Worm (Caenorhabditis elegans): ENCODE data around the gene alkb-1.
A peak's percentile ranks its signal among the peaks of the same experiment; 100 is the strongest.
"Not testable (repeated sequence)": the region's sequence is repeated elsewhere in the genome, so short reads cannot be mapped to it uniquely, and the experiment has no call there.

The alkb-1 gene

DNA sequence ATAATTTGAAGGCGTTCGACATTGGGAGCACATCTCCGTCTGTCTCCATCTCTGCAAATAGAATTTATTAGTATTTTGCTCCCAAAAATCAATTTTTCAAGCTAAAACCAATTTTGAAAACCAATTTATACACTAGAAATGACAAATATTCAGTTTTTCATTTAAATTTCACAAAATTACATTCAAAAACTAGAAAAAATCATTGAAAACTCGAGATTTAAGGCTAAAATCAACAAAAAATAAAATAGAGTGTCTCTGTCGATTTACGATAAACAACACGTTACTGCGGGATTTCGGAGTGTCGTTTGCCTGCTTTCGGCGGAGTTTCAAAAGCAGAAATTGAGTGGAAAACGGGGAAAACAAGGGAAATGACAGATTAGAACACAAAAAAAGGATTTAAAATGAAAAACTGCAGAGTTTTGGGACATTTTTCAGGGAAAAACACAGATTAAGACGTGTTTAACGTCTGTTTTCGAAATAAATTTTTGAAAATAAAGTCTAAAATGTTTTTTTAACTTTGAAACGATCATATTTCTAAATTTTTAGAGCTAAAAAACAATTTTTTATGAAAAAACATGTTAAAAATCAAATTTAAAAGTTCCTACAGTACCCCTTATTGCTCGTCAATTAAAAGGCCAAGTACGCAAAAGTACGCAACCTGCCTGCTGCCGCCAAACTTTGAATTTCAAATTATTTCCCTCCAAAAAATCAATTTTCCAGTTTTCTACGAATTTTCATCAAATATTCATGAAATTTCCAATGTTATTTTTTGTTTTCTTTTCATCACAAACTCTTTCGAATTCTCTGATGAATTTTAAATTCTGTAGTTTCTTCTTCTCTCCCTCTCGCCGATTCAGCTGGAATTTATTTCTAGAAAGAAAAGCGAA, 25.5 kb downstream of the alkb-1 start, which contains the start of gene nol-6:
Gene nol-6, minus strand, starts transcription at position 51 of the 887 bp plus-strand sequence.
- TF ChIP-seq tbx-2 (tag; optimal IDR thresholded peaks at IDR 0.05) = peak; percentile 9
- no peak for TF ChIP-seq pha-2 (tag; optimal IDR thresholded peaks at IDR 0.05)
- TF ChIP-seq nfya-1 (tag; optimal IDR thresholded peaks at IDR 0.05) = peak; percentile 14

DNA sequence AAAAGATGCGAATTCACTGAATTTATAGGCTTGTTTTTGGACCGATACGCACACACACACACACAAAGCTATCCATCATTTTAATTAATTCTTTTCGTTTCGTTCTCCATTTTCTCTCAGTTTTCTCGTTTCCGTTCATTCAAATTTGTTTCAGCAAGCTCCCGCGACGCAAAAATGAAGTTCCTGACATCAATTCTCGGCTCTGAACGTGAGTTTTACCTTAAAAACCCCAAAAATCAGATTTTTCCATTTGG, 26.1 kb downstream of the alkb-1 start, which contains the start of gene Y51H7C.3:
Gene Y51H7C.3, plus strand, starts transcription at position 155 of the 254 bp plus-strand sequence.
- TF ChIP-seq lin-11 (tag; optimal IDR thresholded peaks at IDR 0.05) (no peak), pqm-1 (tag; optimal IDR thresholded peaks at IDR 0.05) (no peak), dmd-4 (tag; optimal IDR thresholded peaks at IDR 0.05; ENCODE audit: borderline replicate concordance) (no peak), pha-4 (tag; optimal IDR thresholded peaks at IDR 0.05) (no peak), hlh-30 (tag; optimal IDR thresholded peaks at IDR 0.05; ENCODE audit: insufficient read depth) (no peak), ceh-45 (GFP tag; IDR thresholded peaks at IDR 0.05) (no peak), pha-2 (tag; optimal IDR thresholded peaks at IDR 0.05) (no peak), ets-4 (tag; optimal IDR thresholded peaks at IDR 0.05) (no peak)

DNA sequence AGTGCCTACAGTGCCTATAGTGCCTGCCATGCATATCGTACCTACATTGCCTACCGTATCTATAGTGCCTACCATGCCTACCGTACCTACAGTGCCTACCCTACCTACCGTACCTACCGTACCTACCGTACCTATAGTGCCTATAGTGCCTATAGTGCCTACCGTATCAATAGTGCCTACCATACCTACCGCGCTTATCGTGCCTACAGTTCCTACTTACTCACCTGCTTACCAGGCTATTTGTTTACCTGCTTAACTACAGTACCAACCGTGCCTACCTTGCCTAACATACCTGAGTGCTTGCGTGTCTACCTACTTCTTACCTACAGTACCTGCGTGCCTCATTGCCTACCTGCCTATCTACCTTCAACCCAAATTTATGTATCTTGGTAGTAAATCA, 29.3 kb downstream of the alkb-1 start:
- peak; percentile 66 for TF ChIP-seq mec-3 (tag; optimal IDR thresholded peaks at IDR 0.05; ENCODE audit: borderline replicate concordance)
- no peak for TF ChIP-seq gmeb-2 (tag; optimal IDR thresholded peaks at IDR 0.05)

DNA sequence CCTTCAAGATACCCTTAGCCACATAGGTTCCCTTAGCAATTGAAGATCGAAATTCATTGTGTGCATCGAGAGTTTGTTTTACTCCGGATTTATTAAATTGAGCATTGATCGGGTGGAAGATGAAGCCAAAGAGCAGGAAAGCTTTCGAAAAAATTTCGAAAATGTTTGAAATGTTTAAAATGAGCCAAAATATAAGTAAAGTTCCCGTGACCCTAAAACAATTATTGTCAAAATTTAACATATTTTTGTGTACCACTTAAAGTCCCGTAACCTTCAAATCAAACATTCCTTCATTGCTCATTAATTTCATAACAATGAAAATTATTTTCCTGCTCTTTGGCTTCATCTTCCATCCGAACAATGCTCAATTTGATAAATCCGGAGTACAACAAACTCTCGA, 32.7 kb downstream of the alkb-1 start, which contains the start of gene scl-17:
Gene scl-17, plus strand, starts transcription at position 301 of the 400 bp plus-strand sequence.
- TF ChIP-seq ceh-18 (tag; optimal IDR thresholded peaks at IDR 0.05) (no peak), ceh-19 (GFP tag; optimal IDR thresholded peaks at IDR 0.05) (no peak), che-1 (tag; optimal IDR thresholded peaks at IDR 0.05) (no peak)

DNA sequence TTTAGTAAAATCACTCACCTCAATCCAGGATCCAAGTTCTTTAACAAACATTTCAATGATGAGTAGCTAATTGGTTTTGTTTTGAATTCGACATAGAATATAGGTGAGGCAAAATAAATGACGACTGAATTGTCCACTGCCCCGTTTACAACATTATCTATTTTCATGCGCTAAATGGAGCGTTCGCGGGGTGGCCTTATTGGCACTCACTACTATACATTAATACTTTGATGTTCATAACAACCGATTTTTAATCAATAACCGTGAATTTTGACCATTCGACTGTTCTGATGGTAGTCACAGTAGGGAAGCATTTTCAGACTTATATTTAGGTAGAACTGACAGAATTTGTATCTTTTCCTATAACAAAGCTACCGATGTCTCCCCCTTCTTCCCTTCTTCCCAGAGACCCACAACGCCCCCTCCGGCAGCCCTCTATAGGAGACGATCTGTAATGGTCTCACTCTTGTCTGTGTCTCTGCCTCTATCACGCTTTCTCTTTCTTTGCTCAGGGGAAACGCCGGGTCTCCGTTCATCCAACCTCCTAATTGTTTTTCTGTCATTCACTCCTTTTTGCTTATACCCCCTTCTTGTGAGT, 34.6 kb downstream of the alkb-1 start, which contains the start of gene Y51H7C.12:
Gene Y51H7C.12, minus strand, starts transcription at position 51 of the 598 bp plus-strand sequence.
- not testable (repeated sequence) for TF ChIP-seq pha-2 (tag; optimal IDR thresholded peaks at IDR 0.05); T23F11.4 (GFP tag; optimal IDR thresholded peaks at IDR 0.05); gmeb-2 (tag; optimal IDR thresholded peaks at IDR 0.05)

DNA sequence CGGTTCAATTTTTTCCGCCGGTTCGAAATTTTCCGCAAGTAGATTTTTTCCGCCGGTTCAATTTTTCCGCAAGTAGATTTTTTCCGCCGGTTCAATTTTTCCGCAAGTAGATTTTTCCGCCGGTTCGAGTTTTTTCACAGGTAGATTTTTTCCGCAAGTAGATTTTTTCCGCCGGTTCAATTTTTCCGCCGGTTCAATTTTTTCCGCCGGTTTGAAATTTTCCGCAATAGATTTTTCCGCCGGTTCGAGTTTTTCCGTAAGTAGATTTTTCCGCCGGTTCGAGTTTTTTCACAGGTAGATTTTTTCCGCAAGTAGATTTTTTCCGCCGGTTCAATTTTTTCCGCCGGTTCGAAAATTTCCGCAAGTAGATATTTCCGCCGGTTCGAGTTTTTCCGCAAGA, 39.8 kb downstream of the alkb-1 start:
- TF ChIP-seq unc-3 (GFP tag; conservative IDR thresholded peaks at IDR 0.05) = peak; percentile 60
- TF ChIP-seq unc-3 (tag; optimal IDR thresholded peaks at IDR 0.05) = not testable (repeated sequence)

DNA sequence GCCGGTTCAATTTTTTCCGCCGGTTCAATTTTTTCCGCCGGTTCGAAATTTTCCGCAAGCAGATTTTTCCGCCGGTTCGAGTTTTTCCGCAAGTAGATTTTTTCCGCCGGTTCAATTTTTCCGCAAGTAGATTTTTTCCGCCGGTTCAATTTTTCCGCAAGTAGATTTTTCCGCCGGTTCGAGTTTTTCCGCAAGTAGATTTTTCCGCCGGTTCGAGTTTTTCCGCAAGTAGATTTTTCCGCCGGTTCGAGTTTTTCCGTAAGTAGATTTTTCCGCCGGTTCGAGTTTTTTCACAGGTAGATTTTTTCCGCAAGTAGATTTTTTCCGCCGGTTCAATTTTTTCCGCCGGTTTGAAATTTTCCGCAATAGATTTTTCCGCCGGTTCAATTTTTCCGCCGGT, 42.2 kb downstream of the alkb-1 start:
- TF ChIP-seq ceh-45 (GFP tag; IDR thresholded peaks at IDR 0.05) = peak; percentile 54; the same call in 1 of the 2 replicates

DNA sequence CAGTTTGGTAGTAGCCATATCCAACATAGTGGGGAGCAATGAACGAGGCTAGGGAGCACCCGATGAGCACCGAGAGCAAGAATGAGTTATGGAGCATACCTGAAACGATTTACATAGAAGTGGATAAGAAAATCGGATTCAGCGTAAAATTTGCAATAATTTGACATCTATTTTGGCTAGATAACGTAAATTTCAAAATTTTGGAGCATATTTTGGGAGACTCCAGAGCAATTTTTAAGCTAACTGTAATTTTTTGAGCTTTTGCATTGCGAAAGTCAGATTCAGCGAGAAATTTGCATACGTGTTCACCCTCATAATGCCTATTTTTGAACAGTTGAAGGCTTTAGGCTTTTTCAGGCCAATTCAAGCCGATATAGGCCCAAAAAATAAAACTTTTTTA, 54.2 kb downstream of the alkb-1 start, which contains the start of gene Y51H7C.13:
Gene Y51H7C.13, minus strand, starts transcription at position 101 of the 400 bp plus-strand sequence.
- TF ChIP-seq odd-2 (tag; optimal IDR thresholded peaks at IDR 0.05) (no peak), npax-4 (tag; optimal IDR thresholded peaks at IDR 0.05) (no peak), sox-4 (tag; optimal IDR thresholded peaks at IDR 0.05) (no peak), ceh-34 (tag; optimal IDR thresholded peaks at IDR 0.05) (no peak), lin-11 (tag; optimal IDR thresholded peaks at IDR 0.05) (no peak), K09A11.1 (tag; optimal IDR thresholded peaks at IDR 0.05; ENCODE audit: insufficient read depth) (no peak), gmeb-2 (tag; optimal IDR thresholded peaks at IDR 0.05) (no peak), eyg-1 (tag; optimal IDR thresholded peaks at IDR 0.05) (no peak), rnt-1 (tag; optimal IDR thresholded peaks at IDR 0.05) (no peak), ama-1 (optimal IDR thresholded peaks at IDR 0.05) (no peak), T23F11.4 (GFP tag; optimal IDR thresholded peaks at IDR 0.05) (no peak), hlh-6 (tag; optimal IDR thresholded peaks at IDR 0.05) (no peak), ceh-18 (tag; optimal IDR thresholded peaks at IDR 0.05) (no peak), ceh-19 (GFP tag; optimal IDR thresholded peaks at IDR 0.05) (no peak), syd-9 (tag; optimal IDR thresholded peaks at IDR 0.05) (no peak), elt-4 (tag; optimal IDR thresholded peaks at IDR 0.05) (no peak)

All from whole organism, late embryonic.